Worm (Caenorhabditis elegans) whole organism, L4/young adult: Measurements from ENCODE around the gene sre-20.

Experiments used
- W03F9.2 ChIP-seq: fragments of 150-350 bp; optimal IDR thresholded peaks from 2 replicates; lab custom pipeline; 2014; ENCODE audit warnings: missing biosample characterization, missing genetic modification characterization
- dao-5 ChIP-seq: sonication (generic microtip); optimal IDR thresholded peaks from 2 replicates; lab custom pipeline; 2016; ENCODE audit warnings: missing genotype, missing genetic modification characterization, moderate library complexity, missing compliant biosample characterization
- him-1 ChIP-seq: sonication (generic microtip); optimal IDR thresholded peaks from 2 replicates; lab custom pipeline; 2016; ENCODE audit warnings: missing genotype, missing genetic modification reagents, missing genetic modification characterization, missing compliant biosample characterization

sre-20 gene

DNA sequence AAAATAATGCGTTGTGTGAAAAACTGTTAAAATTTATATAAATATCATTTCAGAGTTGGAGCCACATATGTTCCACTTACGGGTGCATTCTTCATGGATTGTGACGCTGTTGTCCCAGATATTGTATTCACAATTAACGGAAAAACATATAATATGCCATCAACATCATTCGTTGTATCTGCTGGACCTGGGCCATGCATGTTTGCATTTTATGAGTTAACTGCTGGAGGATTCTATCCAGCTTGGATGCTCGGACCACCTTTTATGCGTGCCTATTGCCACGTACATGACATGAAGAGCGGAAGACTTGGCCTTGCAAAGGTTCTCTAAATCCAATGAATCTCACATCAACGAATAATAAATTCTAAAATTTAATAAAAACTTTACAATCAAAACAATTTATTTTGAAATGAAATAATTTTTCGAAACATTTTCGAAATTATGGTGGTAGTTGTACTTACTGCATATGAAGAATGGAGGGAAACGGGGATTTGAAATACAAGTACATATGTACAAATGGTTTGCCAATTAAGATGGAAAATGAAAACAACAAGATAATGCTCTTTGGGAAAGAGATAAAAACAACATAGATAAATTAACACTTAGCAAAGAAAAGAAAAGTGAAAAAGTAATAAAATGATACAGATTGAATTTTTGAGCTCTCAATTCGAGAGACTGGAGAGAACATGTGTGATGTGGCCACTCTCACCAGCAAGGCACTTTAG, 40.8 kb downstream of the sre-20 start:
- TF ChIP-seq him-1 (no peak), dao-5 (no peak), W03F9.2 (no peak)

- TF ChIP-seq him-1 = no peak
- TF ChIP-seq W03F9.2 = no peak
- TF ChIP-seq dao-5 = no peak
Observed at ce11 chrV:12741684-12742083, 43.1 kb downstream of the sre-20 start, which contains the start of gene hrg-7. Gene hrg-7, plus strand, starts transcription at chrV:12742041.

DNA sequence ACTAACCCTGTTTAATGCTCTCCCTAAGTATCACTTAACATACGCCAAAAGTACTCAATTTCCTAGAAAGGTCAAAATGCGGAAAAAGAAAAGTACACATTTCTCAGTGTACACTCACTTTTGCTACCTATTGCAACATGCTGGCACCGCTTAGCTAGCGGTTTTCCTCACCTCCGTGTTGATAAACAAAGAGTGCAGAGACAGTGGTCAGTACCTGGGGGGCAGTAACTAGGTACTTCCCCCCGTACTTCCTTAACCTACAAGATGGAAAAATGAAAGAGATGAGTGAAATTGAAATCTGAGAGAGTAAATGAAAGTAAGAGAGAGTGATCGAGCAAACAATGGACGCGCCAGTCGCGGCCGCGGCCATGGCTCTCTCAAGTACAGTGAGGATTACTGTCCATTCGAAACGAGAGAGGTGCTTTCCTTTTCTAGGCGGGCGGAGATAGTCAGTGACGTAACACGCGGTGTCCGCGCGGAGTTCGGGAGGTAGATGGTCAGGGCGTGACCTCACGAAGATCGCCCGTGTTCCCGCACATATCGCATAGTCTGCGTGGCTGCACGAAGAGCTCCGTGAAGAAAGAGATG, 48.5 kb downstream of the sre-20 start, which contains the start of gene cky-1:
Gene cky-1, plus strand, starts transcription at position 538 of the 588 bp plus-strand sequence.
- no peak for TF ChIP-seq dao-5
- no peak for TF ChIP-seq him-1
- no peak for TF ChIP-seq W03F9.2

DNA sequence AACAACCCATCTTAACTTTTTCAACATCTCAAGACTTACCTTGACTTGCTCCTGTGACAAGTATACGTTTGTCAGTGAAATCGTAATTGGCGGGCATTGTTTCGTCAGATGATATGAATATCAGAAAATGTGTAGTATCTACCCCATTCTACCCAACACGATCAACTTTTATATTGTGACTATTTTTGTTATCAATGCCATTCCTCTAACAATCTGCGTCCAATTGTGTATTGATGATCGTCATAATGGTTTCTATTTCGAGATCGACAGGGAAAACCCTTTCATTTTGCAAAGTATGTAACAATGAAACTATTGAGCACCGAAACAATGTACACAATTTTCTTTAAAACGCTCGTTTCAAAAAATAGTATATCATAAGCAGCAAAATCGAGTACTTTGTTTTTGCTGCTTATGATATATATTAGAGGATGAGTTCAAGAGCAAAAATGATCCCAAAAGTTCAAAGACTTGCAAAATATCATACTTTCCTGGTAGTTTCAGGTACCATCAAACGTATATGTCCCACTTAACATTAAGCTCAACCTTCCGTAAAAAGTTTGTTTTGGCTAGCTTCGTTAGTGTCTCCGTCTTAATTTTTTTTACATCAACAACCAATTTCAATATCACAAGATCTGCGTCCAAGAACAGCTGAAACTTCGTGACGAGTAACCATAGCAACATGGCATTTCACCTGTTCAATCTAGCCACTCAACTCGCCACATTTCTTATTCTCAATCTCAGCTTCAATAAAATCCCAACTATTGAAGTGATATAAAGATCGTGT, 51.1 kb downstream of the sre-20 start, which contains the start of the genes dhs-21 and xbx-9:
Gene dhs-21, minus strand, starts transcription at position 181 of the 784 bp plus-strand sequence.
Gene xbx-9, plus strand, starts transcription at position 734 of the 784 bp plus-strand sequence.
- TF ChIP-seq W03F9.2 (no peak), dao-5 (no peak), him-1 (no peak)
